Fruit fly (Drosophila melanogaster): ENCODE data around the gene CG32817.

The CG32817 gene

dm6 chrX:499589-500041 is 20.7 kb downstream of the CG32817 start (continued):
- no peak for TF ChIP-seq ro (GFP tag; IDR thresholded peaks at IDR 0.05)
- peak; percentile 90 for TF ChIP-seq Hand (GFP tag; optimal IDR thresholded peaks at IDR 0.05)
- peak; percentile 78 for TF ChIP-seq fd3F (GFP tag; optimal IDR thresholded peaks at IDR 0.05)
- TF ChIP-seq ken (GFP tag; IDR thresholded peaks at IDR 0.05) = 0 out of 3 replicates have a peak, but pooled peaks have one; percentile 64
- TF ChIP-seq Sry-δ (GFP tag; optimal IDR thresholded peaks at IDR 0.05) = peak; percentile 39
- peak; percentile 86 for TF ChIP-seq Sox100B (GFP tag; optimal IDR thresholded peaks at IDR 0.05)
- no peak for TF ChIP-seq prd (optimal IDR thresholded peaks at IDR 0.05)
- peak; percentile 72 for TF ChIP-seq prd (GFP tag; IDR thresholded peaks at IDR 0.05)
- TF ChIP-seq Scr (GFP tag; IDR thresholded peaks at IDR 0.05; ENCODE audit: partially characterized antibody) = no peak
- no peak for TF ChIP-seq CG1832 (GFP tag; optimal IDR thresholded peaks at IDR 0.05)
- TF ChIP-seq Dbx (GFP tag; IDR thresholded peaks at IDR 0.05) = peak; percentile 80
- peak; percentile 84 for TF ChIP-seq NfI (GFP tag; optimal IDR thresholded peaks at IDR 0.05)
- no peak; the same call in 1 of the 2 replicates for TF ChIP-seq chm (GFP tag; IDR thresholded peaks at IDR 0.05)
- TF ChIP-seq jumu (GFP tag; optimal IDR thresholded peaks at IDR 0.05) = peak; percentile 67
- peak; percentile 69; the same call in 1 of the 2 replicates for TF ChIP-seq slbo (GFP tag; IDR thresholded peaks at IDR 0.05)
- TF ChIP-seq cad (GFP tag; optimal IDR thresholded peaks at IDR 0.05) = no peak
- TF ChIP-seq CG8924 (tag; optimal IDR thresholded peaks at IDR 0.05) = peak; percentile 86
- peak; percentile 35; the same call in 1 of the 2 replicates for TF ChIP-seq ttk (GFP tag; IDR thresholded peaks at IDR 0.05)
- TF ChIP-seq CG2129 (GFP tag; IDR thresholded peaks at IDR 0.05; ENCODE audit: partially characterized antibody) = no peak
- no peak for TF ChIP-seq BEAF-32 (GFP tag; optimal IDR thresholded peaks at IDR 0.05)
- 0 out of 2 replicates have a peak, but pooled peaks have one; percentile 12 for TF ChIP-seq CG43689 (GFP tag; IDR thresholded peaks at IDR 0.05)
- TF ChIP-seq cato (GFP tag; optimal IDR thresholded peaks at IDR 0.05; ENCODE audit: borderline replicate concordance) = peak; percentile 44
- TF ChIP-seq bowl (GFP tag; IDR thresholded peaks at IDR 0.05) = peak; percentile 35; the same call in 1 of the 2 replicates
- peak; percentile 89 for TF ChIP-seq CG12299 (tag; optimal IDR thresholded peaks at IDR 0.05)
- TF ChIP-seq CG10431 (GFP tag; optimal IDR thresholded peaks at IDR 0.05) = peak; percentile 43
- TF ChIP-seq gsb (GFP tag; IDR thresholded peaks at IDR 0.05) = peak; percentile 75
- TF ChIP-seq shn (GFP tag; optimal IDR thresholded peaks at IDR 0.05) = peak; percentile 90
- TF ChIP-seq zf30C (GFP tag; optimal IDR thresholded peaks at IDR 0.05) = no peak
- TF ChIP-seq stc (GFP tag; IDR thresholded peaks at IDR 0.05) = peak; percentile 68
- peak; percentile 90 for TF ChIP-seq CG34376 (GFP tag; optimal IDR thresholded peaks at IDR 0.05)
- TF ChIP-seq Tbp (GFP tag; optimal IDR thresholded peaks at IDR 0.05) = no peak
- TF ChIP-seq p53 (GFP tag; optimal IDR thresholded peaks at IDR 0.05) = peak; percentile 54
- no peak for TF ChIP-seq lov (optimal IDR thresholded peaks at IDR 0.05)
- no peak for TF ChIP-seq lov (GFP tag; IDR thresholded peaks at IDR 0.05)
- peak; percentile 81 for TF ChIP-seq CHES-1-like (GFP tag; optimal IDR thresholded peaks at IDR 0.05)
- TF ChIP-seq gce (GFP tag; IDR thresholded peaks at IDR 0.05) = peak; percentile 62; the same call in 1 of the 3 replicates
- TF ChIP-seq C15 (GFP tag; IDR thresholded peaks at IDR 0.05) = no peak
- peak; percentile 61 for TF ChIP-seq MTF-1 (GFP tag; optimal IDR thresholded peaks at IDR 0.05; ENCODE audit: borderline replicate concordance)
- TF ChIP-seq klu (GFP tag; IDR thresholded peaks at IDR 0.05) = peak; percentile 48; the same call in 1 of the 2 replicates
- TF ChIP-seq CG31365 (tag; optimal IDR thresholded peaks at IDR 0.05) = peak; percentile 65
- TF ChIP-seq CG3065 (GFP tag; optimal IDR thresholded peaks at IDR 0.05) = peak; percentile 50
- TF ChIP-seq HLH54F (GFP tag; optimal IDR thresholded peaks at IDR 0.05) = peak; percentile 80
- TF ChIP-seq CG10959 (GFP tag; IDR thresholded peaks at IDR 0.05) = 0 out of 2 replicates have a peak, but pooled peaks have one; percentile 9
- no peak for TF ChIP-seq CG1024 (GFP tag; IDR thresholded peaks at IDR 0.05)
- TF ChIP-seq Lim3 (GFP tag; IDR thresholded peaks at IDR 0.05) = no peak
- no peak for TF ChIP-seq pita (GFP tag; optimal IDR thresholded peaks at IDR 0.05)
- TF ChIP-seq ham (GFP tag; IDR thresholded peaks at IDR 0.05) = no peak
- no peak for TF ChIP-seq dimm (GFP tag; IDR thresholded peaks at IDR 0.05)
- no peak for TF ChIP-seq CG15479 (GFP tag; optimal IDR thresholded peaks at IDR 0.05)
- peak; percentile 94 for TF ChIP-seq Hmr (GFP tag; optimal IDR thresholded peaks at IDR 0.05)
- TF ChIP-seq ind (GFP tag; optimal IDR thresholded peaks at IDR 0.05) = peak; percentile 72

Data from whole organism, embryonic.